Worm (Caenorhabditis elegans): ENCODE measurements around the gene kbp-2.
A peak's percentile ranks its signal among the peaks of the same experiment; 100 is the strongest.

kbp-2 gene

DNA sequence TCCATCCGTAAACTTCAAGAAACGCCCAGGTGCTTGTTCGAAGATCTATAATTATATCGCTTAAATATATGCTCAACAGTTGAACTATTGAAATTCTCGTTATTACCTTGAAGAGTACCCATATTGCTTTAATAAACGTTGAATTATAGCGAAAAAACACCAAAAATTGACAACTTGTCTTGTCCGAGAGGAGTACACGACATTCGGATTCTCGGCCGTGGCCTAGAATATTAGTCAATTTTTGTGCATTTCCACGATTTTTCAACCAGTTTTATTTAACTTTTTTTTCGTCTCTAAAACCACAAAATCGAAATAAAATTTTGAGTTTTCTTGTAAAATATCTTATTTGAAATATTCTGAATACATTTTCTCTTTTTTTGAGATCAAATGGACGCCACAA lies 8.6 kb upstream of the kbp-2 start, which contains the start of the genes F26F4.9 and cee-1 (continued):
- TF ChIP-seq mml-1 (tag; optimal IDR thresholded peaks at IDR 0.05) (no peak), ZK546.5 (tag; optimal IDR thresholded peaks at IDR 0.05) (no peak), snpc-4 (tag; optimal IDR thresholded peaks at IDR 0.05) (peak; percentile 53), ceh-16 (tag; optimal IDR thresholded peaks at IDR 0.05) (no peak), nhr-237 (tag; optimal IDR thresholded peaks at IDR 0.05) (no peak), nhr-76 (tag; optimal IDR thresholded peaks at IDR 0.05) (no peak), jun-1 (tag; optimal IDR thresholded peaks at IDR 0.05) (peak; percentile 22), ztf-4 (tag; optimal IDR thresholded peaks at IDR 0.05) (no peak)

DNA sequence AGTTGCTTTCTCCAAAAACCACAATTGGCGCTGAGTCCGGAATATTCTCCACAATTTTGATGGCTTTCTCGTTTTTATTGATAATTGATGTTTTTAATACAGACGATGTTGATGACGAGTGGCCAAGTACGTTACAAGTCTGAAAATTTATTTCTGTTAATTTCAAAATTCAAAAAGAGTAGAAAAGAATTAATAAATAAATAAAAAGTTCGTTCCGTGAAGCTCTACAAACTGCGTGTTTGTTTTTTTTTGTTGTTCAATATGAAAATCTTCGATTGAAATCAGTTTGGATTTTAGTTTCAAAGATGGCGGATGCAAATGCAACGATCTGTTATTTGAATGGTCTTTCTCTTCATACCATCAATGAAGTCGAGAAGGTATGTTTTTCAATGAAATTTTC lies 7.3 kb upstream of the kbp-2 start, which contains the start of gene F26F4.2:
F26F4.2 (plus strand) TSS at position 301 of the 400 bp plus-strand sequence.
- TF ChIP-seq unc-39 (tag; optimal IDR thresholded peaks at IDR 0.05): no peak
- TF ChIP-seq nhr-23 (tag; optimal IDR thresholded peaks at IDR 0.05): no peak
- no peak for TF ChIP-seq aly-2 (tag; optimal IDR thresholded peaks at IDR 0.05)
- no peak for TF ChIP-seq skn-1 (tag; optimal IDR thresholded peaks at IDR 0.05)
- no peak for TF ChIP-seq nhr-67 (tag; optimal IDR thresholded peaks at IDR 0.05)
- no peak for TF ChIP-seq hmg-11 (tag; optimal IDR thresholded peaks at IDR 0.05)
- TF ChIP-seq mdl-1 (tag; optimal IDR thresholded peaks at IDR 0.05): no peak
- TF ChIP-seq unc-62 (GFP tag; optimal IDR thresholded peaks at IDR 0.05): no peak
- TF ChIP-seq daf-12 (tag; optimal IDR thresholded peaks at IDR 0.05): no peak
- TF ChIP-seq elt-3 (tag; optimal IDR thresholded peaks at IDR 0.05): no peak

DNA sequence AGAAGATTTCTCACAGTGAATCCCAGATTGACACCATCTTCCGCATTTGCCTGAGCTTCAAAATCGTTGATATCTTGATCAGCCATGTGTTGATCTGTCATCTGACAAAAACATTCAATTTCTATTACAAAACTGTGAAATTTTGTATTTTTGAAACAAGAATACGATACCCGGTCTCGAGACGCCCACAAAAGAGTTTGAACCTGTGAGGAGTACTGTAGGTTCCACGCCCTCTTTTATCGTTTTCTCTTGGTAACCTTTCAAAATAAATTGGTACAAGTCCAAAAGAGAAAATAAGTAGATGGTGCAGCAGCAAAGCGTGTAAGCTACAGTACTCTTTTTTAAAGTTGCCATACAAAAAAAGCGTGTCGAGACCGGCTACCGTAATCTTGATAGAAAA lies 6.3 kb upstream of the kbp-2 start, which contains the start of gene F26F4.12:
F26F4.12 (minus strand) TSS at position 101 of the 400 bp plus-strand sequence.
- TF ChIP-seq lsy-12 (tag; optimal IDR thresholded peaks at IDR 0.05): no peak
- TF ChIP-seq elt-3 (tag; optimal IDR thresholded peaks at IDR 0.05): no peak
- TF ChIP-seq egl-5 (tag; optimal IDR thresholded peaks at IDR 0.05): no peak
- TF ChIP-seq mml-1 (tag; optimal IDR thresholded peaks at IDR 0.05): no peak
- no peak for TF ChIP-seq lin-39 (tag; optimal IDR thresholded peaks at IDR 0.05)
- no peak for TF ChIP-seq ceh-82 (tag; optimal IDR thresholded peaks at IDR 0.05)
- no peak for TF ChIP-seq unc-62 (GFP tag; optimal IDR thresholded peaks at IDR 0.05)
- no peak for TF ChIP-seq aly-2 (tag; optimal IDR thresholded peaks at IDR 0.05)
- TF ChIP-seq unc-39 (tag; optimal IDR thresholded peaks at IDR 0.05): no peak
- no peak for TF ChIP-seq skn-1 (tag; optimal IDR thresholded peaks at IDR 0.05)
- no peak for TF ChIP-seq nhr-76 (tag; optimal IDR thresholded peaks at IDR 0.05)
- TF ChIP-seq fkh-10 (GFP tag; optimal IDR thresholded peaks at IDR 0.05): no peak
- TF ChIP-seq ama-1 (optimal IDR thresholded peaks at IDR 0.05): no peak
- TF ChIP-seq ceh-28 (tag; optimal IDR thresholded peaks at IDR 0.05): no peak
- TF ChIP-seq nfya-1 (tag; optimal IDR thresholded peaks at IDR 0.05; ENCODE audit: insufficient read depth): no peak
- TF ChIP-seq nhr-67 (tag; optimal IDR thresholded peaks at IDR 0.05): no peak
- no peak for TF ChIP-seq nhr-23 (tag; optimal IDR thresholded peaks at IDR 0.05)
- no peak for TF ChIP-seq eor-1 (tag; optimal IDR thresholded peaks at IDR 0.05)
- TF ChIP-seq sea-2 (GFP tag; optimal IDR thresholded peaks at IDR 0.05): no peak

DNA sequence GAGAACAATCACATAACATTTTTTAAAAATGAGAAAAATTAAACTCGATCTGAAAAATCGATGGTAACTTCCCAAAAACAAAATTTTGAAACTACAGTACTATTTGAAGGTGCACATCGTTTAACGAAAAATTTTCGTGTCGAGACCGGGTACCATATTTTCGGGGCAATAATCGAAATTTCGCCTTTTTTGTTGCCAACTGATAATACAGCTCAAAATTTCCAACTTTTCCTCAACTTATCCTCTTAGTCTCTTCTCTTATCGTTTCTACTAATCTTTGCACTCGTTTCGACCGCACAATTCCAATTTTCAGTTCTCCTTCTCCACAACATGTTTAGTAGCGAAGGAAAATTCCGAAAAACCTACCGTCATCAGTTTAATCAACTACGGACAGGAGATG lies 3.2 kb upstream of the kbp-2 start, which contains the start of gene rom-1:
rom-1 (plus strand) TSS at position 301 of the 400 bp plus-strand sequence.
- TF ChIP-seq ama-1 (optimal IDR thresholded peaks at IDR 0.05) (no peak), snpc-4 (tag; optimal IDR thresholded peaks at IDR 0.05) (no peak), nhr-43 (tag; optimal IDR thresholded peaks at IDR 0.05; ENCODE audit: poor library complexity, severe bottlenecking) (no peak), daf-12 (tag; optimal IDR thresholded peaks at IDR 0.05) (no peak), nhr-67 (tag; optimal IDR thresholded peaks at IDR 0.05) (no peak), jun-1 (tag; optimal IDR thresholded peaks at IDR 0.05) (no peak), nhr-12 (tag; optimal IDR thresholded peaks at IDR 0.05) (no peak), fkh-2 (tag; optimal IDR thresholded peaks at IDR 0.05) (no peak), ztf-4 (tag; optimal IDR thresholded peaks at IDR 0.05) (no peak), lin-15B (tag; optimal IDR thresholded peaks at IDR 0.05) (no peak), zag-1 (tag; optimal IDR thresholded peaks at IDR 0.05) (no peak), pqm-1 (tag; optimal IDR thresholded peaks at IDR 0.05) (no peak), ceh-82 (tag; optimal IDR thresholded peaks at IDR 0.05) (no peak), lin-39 (tag; optimal IDR thresholded peaks at IDR 0.05) (no peak), nhr-77 (tag; optimal IDR thresholded peaks at IDR 0.05) (no peak), tbx-2 (tag; optimal IDR thresholded peaks at IDR 0.05) (no peak)

Data from whole organism, L3 larva.